Fruit fly (Drosophila melanogaster) whole organism, embryonic: ENCODE data around the gene CG11699.

Experiments used
- Abd-B ChIP-seq: fragments of 200-800 bp; sonication (Bioruptor generic); optimal IDR thresholded peaks from 2 replicates; lab custom pipeline; 2018; ENCODE audit warnings: missing biosample characterization, mild to moderate bottlenecking, missing genetic modification characterization, moderate library complexity
- Atf-2 ChIP-seq: fragments of 200-800 bp; sonication (Bioruptor generic); optimal IDR thresholded peaks from 2 replicates; lab custom pipeline; 2016; ENCODE audit warnings: missing biosample characterization, missing genetic modification characterization
- Bdp1 ChIP-seq: fragments of 200-800 bp; sonication (Bioruptor generic); optimal IDR thresholded peaks from 3 replicates; lab custom pipeline; 2016; ENCODE audit warnings: missing biosample characterization, missing genetic modification characterization
- C15 ChIP-seq: fragments of 200-800 bp; sonication (Bioruptor generic); IDR thresholded peaks from 3 replicates; pipeline ENCODE4 v1.3.6; 2022; ENCODE audit warnings: missing biosample characterization, missing genetic modification characterization
- CG10543 ChIP-seq: fragments of 200-800 bp; sonication (Bioruptor generic); optimal IDR thresholded peaks from 3 replicates; lab custom pipeline; 2017; ENCODE audit warnings: missing biosample characterization, mild to moderate bottlenecking, missing genetic modification characterization, moderate library complexity
- CG11504 ChIP-seq: fragments of 200-800 bp; sonication (Bioruptor generic); optimal IDR thresholded peaks from 3 replicates; lab custom pipeline; 2019; ENCODE audit warnings: missing biosample characterization, mild to moderate bottlenecking, missing genetic modification characterization, moderate library complexity
- CG11695 ChIP-seq: fragments of 200-800 bp; sonication (Bioruptor generic); IDR thresholded peaks from 3 replicates; pipeline ENCODE4 v1.3.6; 2022; ENCODE audit warnings: missing biosample characterization, missing genetic modification characterization
- CG1233 ChIP-seq: fragments of 200-800 bp; sonication (Bioruptor generic); optimal IDR thresholded peaks from 4 replicates; lab custom pipeline; 2018; ENCODE audit warnings: missing biosample characterization, mild to moderate bottlenecking, missing genetic modification characterization
- CG12659 ChIP-seq: fragments of 200-800 bp; sonication (Bioruptor generic); optimal IDR thresholded peaks from 3 replicates; lab custom pipeline; 2017; ENCODE audit warnings: mild to moderate bottlenecking, missing biosample characterization, missing genetic modification reagents, missing genetic modification characterization
- CG13424 ChIP-seq: fragments of 200-800 bp; sonication (Bioruptor generic); optimal IDR thresholded peaks from 2 replicates; lab custom pipeline; 2019; ENCODE audit warnings: missing biosample characterization, mild to moderate bottlenecking, missing genetic modification characterization, moderate library complexity
- CG1529 ChIP-seq: fragments of 200-800 bp; sonication (Bioruptor generic); optimal IDR thresholded peaks from 3 replicates; lab custom pipeline; 2018; ENCODE audit warnings: missing biosample characterization, missing genetic modification characterization
- CG1603 ChIP-seq: fragments of 200-800 bp; sonication (Bioruptor generic); optimal IDR thresholded peaks from 2 replicates; lab custom pipeline; 2019; ENCODE audit warnings: missing biosample characterization, mild to moderate bottlenecking, missing genetic modification characterization, moderate library complexity
- CG17802 ChIP-seq: fragments of 200-800 bp; sonication (Bioruptor generic); optimal IDR thresholded peaks from 2 replicates; lab custom pipeline; 2018; ENCODE audit warnings: missing biosample characterization, mild to moderate bottlenecking, missing genetic modification characterization, moderate library complexity
- CG2199 ChIP-seq: fragments of 200-800 bp; sonication (Bioruptor generic); IDR thresholded peaks from 3 replicates; pipeline ENCODE4 v1.3.6; 2022; ENCODE audit warnings: missing biosample characterization, missing genetic modification characterization
- CG33213 ChIP-seq: fragments of 200-800 bp; sonication (Bioruptor generic); optimal IDR thresholded peaks from 3 replicates; lab custom pipeline; 2016; ENCODE audit warnings: missing biosample characterization, missing genetic modification characterization
- CG6813 ChIP-seq: fragments of 200-800 bp; sonication (Bioruptor generic); optimal IDR thresholded peaks from 2 replicates; lab custom pipeline; 2017; ENCODE audit warnings: missing biosample characterization, missing genetic modification characterization, mild to moderate bottlenecking, moderate library complexity, missing genetic modification reagents
- CG6854 ChIP-seq: fragments of 200-800 bp; sonication (Bioruptor generic); optimal IDR thresholded peaks from 3 replicates; lab custom pipeline; 2017; ENCODE audit warnings: missing biosample characterization, mild to moderate bottlenecking, missing genetic modification characterization
- CG7786 ChIP-seq: fragments of 200-800 bp; sonication (Bioruptor generic); optimal IDR thresholded peaks from 2 replicates; lab custom pipeline; 2016; ENCODE audit warnings: missing biosample characterization, missing genetic modification characterization
- CG8290 ChIP-seq, 3 experiments: fragments of 200-800 bp; sonication (Bioruptor generic); optimal IDR thresholded peaks; 2 replicates each; lab custom pipeline; 2016 to 2019; ENCODE audit warnings: missing biosample characterization in 3 of 3, missing genetic modification characterization in 3 of 3, mild to moderate bottlenecking in 2 of 3, moderate library complexity in 1 of 3
- CG9876 ChIP-seq: fragments of 200-800 bp; sonication (Bioruptor generic); optimal IDR thresholded peaks from 2 replicates; lab custom pipeline; 2016; ENCODE audit warnings: missing biosample characterization, missing genetic modification characterization
- CoRest ChIP-seq: fragments of 200-800 bp; sonication (Bioruptor generic); optimal IDR thresholded peaks from 3 replicates; lab custom pipeline; 2018; ENCODE audit warnings: missing biosample characterization, mild to moderate bottlenecking, missing genetic modification characterization, moderate library complexity
- Dad ChIP-seq: fragments of 200-800 bp; sonication (Bioruptor generic); optimal IDR thresholded peaks from 3 replicates; lab custom pipeline; 2016; ENCODE audit warnings: missing biosample characterization, missing genetic modification characterization
- Fer2 ChIP-seq: fragments of 200-800 bp; sonication (Bioruptor generic); optimal IDR thresholded peaks from 2 replicates; lab custom pipeline; 2018; ENCODE audit warnings: missing biosample characterization, mild to moderate bottlenecking, missing genetic modification characterization, moderate library complexity
- Gug ChIP-seq: fragments of 200-800 bp; sonication (Bioruptor generic); IDR thresholded peaks from 4 replicates; pipeline ENCODE4 v1.3.6; 2022; ENCODE audit warnings: missing biosample characterization, missing genetic modification characterization
- Hr3 ChIP-seq: fragments of 200-800 bp; sonication (Bioruptor generic); optimal IDR thresholded peaks from 3 replicates; lab custom pipeline; 2016; ENCODE audit warnings: missing biosample characterization, missing genetic modification characterization
- Optix ChIP-seq: fragments of 200-800 bp; sonication (Bioruptor generic); IDR thresholded peaks from 3 replicates; pipeline ENCODE4 v1.3.6; 2022; ENCODE audit warnings: missing biosample characterization, missing genetic modification characterization
- Ptx1 ChIP-seq: fragments of 200-800 bp; sonication (Bioruptor generic); IDR thresholded peaks from 2 replicates; pipeline ENCODE4 v1.3.6; 2022; ENCODE audit warnings: missing biosample characterization, missing genetic modification characterization
- Rfx ChIP-seq: fragments of 200-800 bp; sonication (Bioruptor generic); IDR thresholded peaks from 2 replicates; pipeline ENCODE4 v1.3.6; 2022; ENCODE audit warnings: missing biosample characterization, missing genetic modification characterization
- ash1 ChIP-seq: fragments of 200-800 bp; sonication (Bioruptor generic); optimal IDR thresholded peaks from 2 replicates; lab custom pipeline; 2018; ENCODE audit warnings: missing biosample characterization, mild to moderate bottlenecking, missing genetic modification characterization
- bcd ChIP-seq: fragments of 200-800 bp; sonication (Bioruptor generic); optimal IDR thresholded peaks from 2 replicates; lab custom pipeline; 2017; ENCODE audit warnings: missing biosample characterization, mild to moderate bottlenecking, missing genetic modification characterization
- caup ChIP-seq: fragments of 200-800 bp; sonication (Bioruptor generic); optimal IDR thresholded peaks from 3 replicates; lab custom pipeline; 2017; ENCODE audit warnings: missing biosample characterization, mild to moderate bottlenecking, missing genetic modification characterization, moderate library complexity; ENCODE audit not compliant: severe bottlenecking
- ci ChIP-seq: fragments of 200-800 bp; sonication (Bioruptor generic); IDR thresholded peaks from 3 replicates; pipeline ENCODE4 v1.3.6; 2022; ENCODE audit warnings: missing biosample characterization, missing genetic modification characterization
- corto ChIP-seq: fragments of 200-800 bp; sonication (Bioruptor generic); optimal IDR thresholded peaks from 2 replicates; lab custom pipeline; 2016; ENCODE audit warnings: missing biosample characterization, mild to moderate bottlenecking, missing genetic modification characterization, moderate library complexity
- dan ChIP-seq: fragments of 200-800 bp; sonication (Bioruptor generic); IDR thresholded peaks from 2 replicates; pipeline ENCODE4 v1.3.6; 2022; ENCODE audit warnings: missing biosample characterization, missing genetic modification characterization
- ewg ChIP-seq: fragments of 200-800 bp; sonication (Bioruptor generic); optimal IDR thresholded peaks from 3 replicates; lab custom pipeline; 2017; ENCODE audit warnings: mild to moderate bottlenecking, missing biosample characterization, missing genetic modification reagents, missing genetic modification characterization
- jigr1 ChIP-seq: fragments of 200-800 bp; sonication (Bioruptor generic); IDR thresholded peaks from 3 replicates; pipeline ENCODE4 v1.3.6; 2022; ENCODE audit warnings: missing biosample characterization, missing genetic modification characterization
- lov ChIP-seq, 2 experiments: fragments of 200-800 bp in 1 of 2; fragments of >200 bp in 1 of 2; sonication (Bioruptor generic) in 1 of 2; IDR thresholded peaks in 1 of 2; optimal IDR thresholded peaks in 1 of 2; 2 replicates in 1 of 2; 3 replicates in 1 of 2; pipeline versions ENCODE4 v1.3.6 to Lab custom; 2017 to 2022; ENCODE audit warnings: missing biosample characterization in 1 of 2, missing genetic modification characterization in 1 of 2
- luna ChIP-seq: fragments of 200-800 bp; sonication (Bioruptor generic); optimal IDR thresholded peaks from 2 replicates; lab custom pipeline; 2016; ENCODE audit warnings: missing biosample characterization, missing genetic modification characterization
- onecut ChIP-seq: fragments of 200-800 bp; sonication (Bioruptor generic); IDR thresholded peaks from 2 replicates; pipeline ENCODE4 v1.3.6; 2022; ENCODE audit warnings: missing biosample characterization, missing genetic modification characterization
- p53 ChIP-seq: fragments of 200-800 bp; sonication (Bioruptor generic); optimal IDR thresholded peaks from 2 replicates; lab custom pipeline; 2016; ENCODE audit warnings: missing biosample characterization, missing genetic modification characterization
- pnt ChIP-seq: fragments of 200-800 bp; sonication (Bioruptor generic); optimal IDR thresholded peaks from 3 replicates; lab custom pipeline; 2016; ENCODE audit warnings: missing biosample characterization, missing genetic modification characterization
- run ChIP-seq: fragments of 200-800 bp; sonication (Bioruptor generic); optimal IDR thresholded peaks from 3 replicates; lab custom pipeline; 2018; ENCODE audit warnings: missing biosample characterization, mild to moderate bottlenecking, missing genetic modification characterization
- salm ChIP-seq: fragments of 200-800 bp; sonication (Bioruptor generic); optimal IDR thresholded peaks from 2 replicates; lab custom pipeline; 2018; ENCODE audit warnings: missing biosample characterization, mild to moderate bottlenecking, missing genetic modification characterization
- shn ChIP-seq: fragments of 200-800 bp; sonication (Bioruptor generic); optimal IDR thresholded peaks from 3 replicates; lab custom pipeline; 2016; ENCODE audit warnings: missing biosample characterization, missing genetic modification characterization
- sisA ChIP-seq: fragments of 200-800 bp; sonication (Bioruptor generic); IDR thresholded peaks from 2 replicates; pipeline ENCODE4 v1.3.6; 2022; ENCODE audit warnings: missing biosample characterization, missing genetic modification characterization
- tgo ChIP-seq: fragments of 200-800 bp; sonication (Bioruptor generic); IDR thresholded peaks from 3 replicates; pipeline ENCODE4 v1.3.6; 2022; ENCODE audit warnings: missing biosample characterization, missing genetic modification characterization
- usp ChIP-seq: fragments of >200 bp; optimal IDR thresholded peaks from 2 replicates; lab custom pipeline; 2017; ENCODE audit warnings: missing biosample characterization, missing genetic modification characterization

The CG11699 gene

DNA sequence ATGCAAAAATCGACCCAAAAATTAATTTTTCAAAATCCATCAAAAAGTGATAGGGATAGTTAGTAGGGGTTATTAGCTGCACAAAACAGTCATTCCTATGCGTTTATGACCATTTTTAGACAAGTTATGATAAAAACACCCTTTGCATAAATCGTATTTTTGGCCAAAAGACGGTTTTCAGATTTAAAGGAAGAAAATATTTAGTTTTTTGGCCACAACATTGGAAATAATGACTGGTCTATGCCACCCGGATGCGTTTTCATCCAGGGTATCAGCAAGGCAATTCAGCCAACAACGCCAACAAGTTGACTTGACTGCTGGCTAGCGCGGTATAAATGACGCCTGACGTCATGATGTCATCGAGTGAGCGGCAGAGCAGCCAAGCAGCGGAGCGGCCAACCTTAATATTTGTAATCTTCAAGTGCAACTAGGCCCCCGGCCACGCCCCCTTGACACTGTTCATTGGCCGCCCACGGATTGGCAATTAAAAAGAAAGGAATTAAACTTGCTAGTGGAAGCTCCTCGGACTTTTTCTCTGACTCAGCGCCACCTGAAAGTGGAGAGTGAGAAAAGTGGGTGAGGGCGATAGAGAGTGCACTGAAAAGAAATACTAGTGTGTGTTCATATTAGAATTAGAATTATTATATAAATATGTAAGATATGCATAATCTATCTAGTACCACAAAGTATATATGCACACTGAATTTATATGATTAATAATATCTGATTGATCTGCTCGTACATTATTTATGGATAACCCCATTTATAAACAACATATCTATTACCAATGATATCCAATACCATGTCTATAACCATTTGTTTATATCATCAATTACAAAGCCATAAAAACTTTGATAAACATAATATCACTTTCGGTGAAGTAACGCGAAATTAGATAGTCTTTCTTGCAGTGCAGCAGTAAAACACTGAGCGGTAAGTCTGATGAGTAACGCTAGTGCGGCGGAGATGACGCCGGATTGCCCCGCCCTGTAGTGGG is 10.4 kb upstream of the CG11699 start (continued):
- no peak for TF ChIP-seq Optix (GFP tag; lab: Robert Waterston, UW)
- TF ChIP-seq CG6854 (GFP tag; lab: Kevin White, UChicago): peak; percentile 85
- TF ChIP-seq Rfx (GFP tag; lab: Robert Waterston, UW): peak; percentile 71
- TF ChIP-seq Fer2 (tag; lab: Kevin White, UChicago): peak; percentile 55
- TF ChIP-seq Gug (GFP tag; lab: Robert Waterston, UW): 0 out of 4 replicates have a peak, but pooled peaks have one; percentile 17
- peak; percentile 78 for TF ChIP-seq CG6813 (GFP tag; lab: Kevin White, UChicago)
- no peak for TF ChIP-seq C15
- TF ChIP-seq CG11695 (GFP tag; lab: Robert Waterston, UW): peak; percentile 89
- peak; percentile 85 for TF ChIP-seq caup (GFP tag; lab: Kevin White, UChicago)
- peak; percentile 73 for TF ChIP-seq CG1529 (GFP tag; lab: Kevin White, UChicago)
- 0 out of 3 replicates have a peak, but pooled peaks have one; percentile 35 for TF ChIP-seq jigr1 (GFP tag; lab: Robert Waterston, UW)
- TF ChIP-seq CG9876 (GFP tag; lab: Kevin White, UChicago): no peak
- peak; percentile 84 for TF ChIP-seq bcd (GFP tag; lab: Kevin White, UChicago)
- TF ChIP-seq dan: no peak
- no peak for TF ChIP-seq lov (optimal IDR thresholded peaks at IDR 0.05; lab: Kevin White, UChicago)
- TF ChIP-seq lov (GFP tag; IDR thresholded peaks at IDR 0.05; lab: Robert Waterston, UW): no peak
- peak; percentile 6 for TF ChIP-seq shn
- no peak for TF ChIP-seq ash1 (GFP tag; lab: Kevin White, UChicago)
- peak; percentile 47 for TF ChIP-seq sisA (GFP tag; lab: Robert Waterston, UW)
- TF ChIP-seq CG8290 (GFP tag; optimal IDR thresholded peaks at IDR 0.05; lab: Kevin White, UChicago): no peak
- peak in 1 of 2 experiments; percentile 62 for TF ChIP-seq CG8290 (tag; optimal IDR thresholded peaks at IDR 0.05; lab: Kevin White, UChicago)
- no peak for TF ChIP-seq CG33213
- TF ChIP-seq CG11504 (tag; lab: Kevin White, UChicago): peak; percentile 94
- TF ChIP-seq CG12659: peak; percentile 92
- TF ChIP-seq CG2199 (GFP tag; lab: Robert Waterston, UW): no peak
- no peak for TF ChIP-seq luna (GFP tag; lab: Kevin White, UChicago)
- TF ChIP-seq Bdp1 (GFP tag; lab: Kevin White, UChicago): peak; percentile 29
- peak; percentile 65 for TF ChIP-seq ewg (GFP tag; lab: Kevin White, UChicago)
- TF ChIP-seq CG1233: peak; percentile 83
- TF ChIP-seq pnt (GFP tag; lab: Kevin White, UChicago): peak; percentile 15
- TF ChIP-seq tgo: peak; percentile 72
- TF ChIP-seq Abd-B (GFP tag; lab: Kevin White, UChicago): peak; percentile 86
- no peak for TF ChIP-seq p53 (GFP tag; lab: Kevin White, UChicago)
- TF ChIP-seq CG7786: peak; percentile 31
- no peak for TF ChIP-seq ci
- peak; percentile 94 for TF ChIP-seq CoRest (tag; lab: Kevin White, UChicago)
- peak; percentile 91 for TF ChIP-seq CG13424 (tag; lab: Kevin White, UChicago)
- TF ChIP-seq Dad (GFP tag; lab: Kevin White, UChicago): peak; percentile 25
- no peak for TF ChIP-seq Atf-2 (GFP tag; lab: Kevin White, UChicago)
- no peak for TF ChIP-seq corto
- peak; percentile 81 for TF ChIP-seq run (tag; lab: Kevin White, UChicago)
- peak; percentile 78 for TF ChIP-seq Hr3 (GFP tag; lab: Kevin White, UChicago)
- peak; percentile 32 for TF ChIP-seq onecut (GFP tag; lab: Robert Waterston, UW)
- TF ChIP-seq CG10543 (GFP tag; lab: Kevin White, UChicago): peak; percentile 87
- TF ChIP-seq Ptx1 (GFP tag; lab: Robert Waterston, UW): peak; percentile 80
- no peak for TF ChIP-seq CG17802
- TF ChIP-seq salm (tag; lab: Kevin White, UChicago): peak; percentile 77
- TF ChIP-seq CG1603 (tag; lab: Kevin White, UChicago): no peak
- TF ChIP-seq usp (GFP tag; lab: Kevin White, UChicago): no peak
